Worm (Caenorhabditis elegans) whole organism, L4/young adult: Measurements from ENCODE around the gene mthf-1.

ENCODE experiments used
- dao-5 ChIP-seq: sonication (generic microtip); optimal IDR thresholded peaks from 2 replicates; lab custom pipeline; 2016; ENCODE audit warnings: missing genotype, missing genetic modification characterization, moderate library complexity, missing compliant biosample characterization
- him-1 ChIP-seq: sonication (generic microtip); optimal IDR thresholded peaks from 2 replicates; lab custom pipeline; 2016; ENCODE audit warnings: missing genotype, missing genetic modification reagents, missing genetic modification characterization, missing compliant biosample characterization

DNA sequence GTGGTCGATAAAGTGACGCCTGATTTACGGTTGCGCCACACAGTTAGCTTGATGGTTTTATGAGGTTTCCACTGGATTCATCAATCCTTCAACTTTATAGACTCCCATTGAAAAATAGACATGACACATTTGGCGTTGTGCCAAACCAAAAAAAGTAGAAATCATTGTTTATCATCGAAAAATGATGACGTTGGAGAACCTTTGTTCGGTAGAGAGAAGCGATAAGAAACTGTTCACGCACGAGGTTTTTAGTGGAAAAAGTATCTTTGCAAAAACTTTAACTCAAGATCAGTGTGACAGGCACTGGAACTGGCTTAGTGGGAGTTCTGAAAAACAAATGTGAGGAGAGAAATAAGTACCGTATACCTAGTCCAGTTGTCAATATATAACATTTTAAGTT lies 36.0 kb upstream of the mthf-1 start:
- no peak for TF ChIP-seq him-1 (tag; lab: Kevin White, UChicago)
- TF ChIP-seq dao-5, result no peak
